Worm (Caenorhabditis elegans): ENCODE measurements around the gene osm-9.

osm-9 gene

DNA sequence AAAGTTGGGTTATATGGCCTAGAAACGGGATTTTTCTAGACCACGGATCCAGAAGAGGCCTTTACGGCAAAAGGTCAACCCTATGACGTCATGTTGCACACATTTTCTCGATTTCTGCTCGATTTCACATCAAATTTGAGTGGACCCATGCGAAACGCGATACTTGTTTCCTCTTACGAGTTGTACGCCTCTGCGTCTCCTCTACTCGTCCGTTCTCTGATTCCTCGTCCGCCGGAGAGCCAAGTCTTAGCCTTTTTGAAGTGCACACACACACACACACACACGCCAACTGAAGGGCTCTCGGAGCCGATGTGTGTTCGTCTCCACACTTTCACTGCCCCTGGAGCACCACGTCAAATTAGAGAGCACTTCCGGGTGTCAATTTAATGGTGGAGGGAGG, 36.3 kb downstream of the osm-9 start:
- TF ChIP-seq unc-62 (GFP tag; optimal IDR thresholded peaks at IDR 0.05) = no peak

DNA sequence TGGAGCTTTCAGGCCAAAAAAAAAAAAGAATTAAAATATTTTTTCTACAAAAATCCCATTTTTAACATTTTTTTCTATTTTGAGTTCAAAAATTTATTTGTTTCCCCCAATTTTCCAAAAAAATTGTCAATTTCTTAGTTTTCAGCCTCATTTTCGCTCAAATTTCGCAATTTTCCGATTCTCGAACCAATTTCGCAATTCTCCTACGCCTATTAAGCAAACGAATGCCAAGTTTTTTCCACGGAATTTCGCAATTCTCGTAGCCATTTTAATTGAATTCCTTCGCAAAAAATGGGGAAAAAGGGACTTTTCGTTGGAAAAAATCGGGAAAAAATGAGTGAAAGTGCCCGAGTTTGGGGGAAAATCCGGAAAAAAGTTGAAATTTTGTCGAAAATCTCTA, 36.9 kb downstream of the osm-9 start:
- TF ChIP-seq unc-62 (GFP tag; optimal IDR thresholded peaks at IDR 0.05) = no peak

ce11 chrIV:3519352-3519751, 37.9 kb downstream of the osm-9 start:
- no peak for TF ChIP-seq unc-62 (GFP tag; optimal IDR thresholded peaks at IDR 0.05)

DNA sequence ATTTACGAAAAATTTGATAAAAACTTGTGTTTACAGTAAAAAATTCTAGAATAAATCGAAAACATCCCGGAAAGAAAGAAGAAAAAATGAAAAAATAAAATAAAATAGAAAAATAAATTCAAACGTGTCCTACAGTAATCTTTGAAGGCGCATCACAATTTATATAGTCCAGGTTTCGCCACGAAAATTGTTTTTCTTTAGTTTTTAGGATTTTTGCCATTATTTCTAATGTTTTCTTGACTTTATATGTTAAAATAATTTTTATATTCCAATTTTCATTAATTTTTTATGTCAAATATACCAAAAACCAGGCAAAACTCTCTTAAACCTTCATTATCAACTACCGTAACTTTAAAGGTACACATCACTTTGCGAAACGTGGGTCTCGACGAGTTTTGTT, 39.6 kb downstream of the osm-9 start:
- TF ChIP-seq unc-62 (GFP tag; optimal IDR thresholded peaks at IDR 0.05) = no peak

DNA sequence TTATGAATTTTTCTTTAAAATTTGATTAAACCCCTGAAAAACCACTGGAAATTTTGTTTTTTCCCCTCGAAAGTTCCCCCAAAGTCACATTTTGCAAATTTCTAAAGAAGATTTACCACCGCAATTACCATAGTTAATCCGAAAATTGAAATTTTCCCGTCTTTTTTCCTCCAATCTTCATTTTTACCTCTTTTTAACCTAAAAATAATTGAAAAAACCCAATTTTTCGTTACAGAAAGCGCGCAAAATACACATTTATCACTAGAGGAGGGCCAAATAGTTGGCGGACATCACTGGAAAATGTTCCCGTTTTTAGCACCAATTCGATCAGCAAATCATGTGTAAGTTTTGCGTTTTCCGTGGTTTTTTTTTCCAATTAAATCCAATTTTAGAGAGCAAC, 40.6 kb downstream of the osm-9 start, which contains the start of gene unc-33:
Gene unc-33 (plus strand): TSS at position 301 of the 400 bp plus-strand sequence.
- TF ChIP-seq unc-62 (GFP tag; optimal IDR thresholded peaks at IDR 0.05) = no peak

ce11 chrIV:3515412-3516046, 41.7 kb downstream of the osm-9 start:
- no peak for TF ChIP-seq unc-62 (GFP tag; optimal IDR thresholded peaks at IDR 0.05)

DNA sequence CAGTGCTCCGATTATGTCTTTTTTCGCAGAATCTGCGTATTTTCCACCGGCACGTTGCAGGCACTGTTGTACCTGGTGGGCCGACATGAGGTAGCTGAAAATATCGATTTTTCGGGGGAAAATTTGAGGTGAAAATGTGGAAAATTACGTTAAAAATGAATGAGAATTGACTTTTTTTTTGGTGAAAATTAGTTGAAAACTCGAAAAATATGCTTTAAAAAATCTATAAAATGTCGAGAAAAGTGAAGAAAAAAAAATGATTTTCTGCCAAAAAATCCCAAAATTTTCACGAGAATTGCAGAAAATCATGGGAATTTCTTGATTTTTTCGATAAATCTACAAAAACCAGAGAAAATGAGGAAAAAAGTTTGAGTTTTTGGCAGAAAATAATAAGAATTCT, 42.8 kb downstream of the osm-9 start, which contains the start of gene tsg-101:
Gene tsg-101 (minus strand): TSS at position 101 of the 400 bp plus-strand sequence.
- TF ChIP-seq unc-62 (GFP tag; optimal IDR thresholded peaks at IDR 0.05) = no peak

ce11 chrIV:3509477-3510063, 47.7 kb downstream of the osm-9 start, which contains the start of gene ced-10:
ced-10 (minus strand) TSS chrIV:3509527.
- no peak for TF ChIP-seq unc-62 (GFP tag; optimal IDR thresholded peaks at IDR 0.05)

ce11 chrIV:3505940-3506339, 51.3 kb downstream of the osm-9 start:
- TF ChIP-seq unc-62 (GFP tag; optimal IDR thresholded peaks at IDR 0.05) = no peak

ce11 chrIV:3504144-3504543, 53.1 kb downstream of the osm-9 start, which contains the start of gene srz-83:
srz-83 (plus strand) TSS chrIV:3504444.
- no peak for TF ChIP-seq unc-62 (GFP tag; optimal IDR thresholded peaks at IDR 0.05)

- no peak for TF ChIP-seq unc-62 (GFP tag; optimal IDR thresholded peaks at IDR 0.05)
These were observed 55.1 kb downstream of the osm-9 start for ce11 chrIV:3501981-3502736.

All from whole organism, dauer.